Worm (Caenorhabditis elegans) whole organism, L4/young adult: ENCODE data around the gene nstp-8.

Source experiments
- W03F9.2 ChIP-seq: fragments of 150-350 bp; optimal IDR thresholded peaks from 2 replicates; lab custom pipeline; 2014; ENCODE audit warnings: missing biosample characterization, missing genetic modification characterization
- him-1 ChIP-seq: sonication (generic microtip); optimal IDR thresholded peaks from 2 replicates; lab custom pipeline; 2016; ENCODE audit warnings: missing genotype, missing genetic modification reagents, missing genetic modification characterization, missing compliant biosample characterization

- no peak for TF ChIP-seq W03F9.2 (tag; lab: Kevin White, UChicago)
- no peak for TF ChIP-seq him-1 (tag; lab: Kevin White, UChicago)
Measured at ce11 chrV:2215352-2215751, at the start of gene nstp-8.
